Worm (Caenorhabditis elegans) whole organism, L2 larva: ENCODE measurements around the gene srz-64.

Experiments used
- C34F6.9 ChIP-seq: fragments of 150-350 bp; optimal IDR thresholded peaks from 2 replicates; lab custom pipeline; 2014; ENCODE audit warnings: missing biosample characterization, missing genetic modification characterization
- F13H6.1 ChIP-seq: sonication (generic microtip); optimal IDR thresholded peaks from 2 replicates; lab custom pipeline; 2016; ENCODE audit warnings: missing genetic modification characterization, missing compliant biosample characterization
- R02D3.7 ChIP-seq: fragments of 150-350 bp; optimal IDR thresholded peaks from 2 replicates; lab custom pipeline; 2014; ENCODE audit warnings: missing biosample characterization, missing genetic modification characterization
- Y55F3AM.14 ChIP-seq: fragments of 200-800 bp; sonication (Bioruptor generic); optimal IDR thresholded peaks from 2 replicates; lab custom pipeline; 2018; ENCODE audit warnings: mild to moderate bottlenecking, missing genetic modification characterization, missing compliant biosample characterization
- ZK546.5 ChIP-seq: sonication (generic microtip); optimal IDR thresholded peaks from 2 replicates; lab custom pipeline; 2017; ENCODE audit warnings: missing biosample characterization, missing genetic modification characterization
- alr-1 ChIP-seq: fragments of 150-350 bp; optimal IDR thresholded peaks from 2 replicates; lab custom pipeline; 2014; ENCODE audit warnings: missing biosample characterization, missing genetic modification characterization
- aly-2 ChIP-seq: fragments of 150-350 bp; optimal IDR thresholded peaks from 2 replicates; lab custom pipeline; 2014; ENCODE audit warnings: missing biosample characterization, missing genetic modification characterization
- ama-1 ChIP-seq: fragments of 150-350 bp; optimal IDR thresholded peaks from 2 replicates; lab custom pipeline; 2018; ENCODE audit warnings: inconsistent platforms
- blmp-1 ChIP-seq: sonication (generic microtip); optimal IDR thresholded peaks from 2 replicates; lab custom pipeline; 2017; ENCODE audit warnings: missing genetic modification characterization, mild to moderate bottlenecking, missing compliant biosample characterization, antibody characterized with exemption, moderate library complexity; ENCODE audit not compliant: insufficient read depth
- ceh-16 ChIP-seq: fragments of 150-350 bp; optimal IDR thresholded peaks from 2 replicates; lab custom pipeline; 2014; ENCODE audit warnings: missing biosample characterization, missing genetic modification characterization
- ceh-82 ChIP-seq: fragments of 150-350 bp; optimal IDR thresholded peaks from 2 replicates; lab custom pipeline; 2014; ENCODE audit warnings: missing biosample characterization, missing genetic modification characterization
- crh-2 ChIP-seq: sonication (generic microtip); optimal IDR thresholded peaks from 2 replicates; lab custom pipeline; 2017; ENCODE audit warnings: missing biosample characterization, missing genetic modification characterization
- dmd-4 ChIP-seq: sonication (generic microtip); optimal IDR thresholded peaks from 2 replicates; lab custom pipeline; 2017; ENCODE audit warnings: missing biosample characterization, missing genetic modification characterization
- egl-27 ChIP-seq: sonication (generic microtip); optimal IDR thresholded peaks from 3 replicates; lab custom pipeline; 2017; ENCODE audit warnings: missing biosample characterization, missing genetic modification reagents, missing genetic modification characterization
- elt-1 ChIP-seq: fragments of 150-350 bp; optimal IDR thresholded peaks from 2 replicates; lab custom pipeline; 2014; ENCODE audit warnings: missing biosample characterization, missing genetic modification characterization
- elt-3 ChIP-seq: sonication (generic microtip); optimal IDR thresholded peaks from 2 replicates; lab custom pipeline; 2017; ENCODE audit warnings: missing biosample characterization, missing genetic modification characterization
- fos-1 ChIP-seq: fragments of 150-350 bp; optimal IDR thresholded peaks from 2 replicates; lab custom pipeline; 2014; ENCODE audit warnings: missing biosample characterization, missing genetic modification characterization
- gmeb-1 ChIP-seq: fragments of 150-350 bp; optimal IDR thresholded peaks from 2 replicates; lab custom pipeline; 2014; ENCODE audit warnings: missing biosample characterization, missing genetic modification characterization
- lin-11 ChIP-seq: fragments of 150-350 bp; sonication (generic microtip); optimal IDR thresholded peaks from 2 replicates; lab custom pipeline; 2014; ENCODE audit warnings: missing biosample characterization, missing genetic modification characterization, inconsistent platforms, mixed read lengths
- lin-13 ChIP-seq: fragments of 150-350 bp; optimal IDR thresholded peaks from 2 replicates; lab custom pipeline; 2014; ENCODE audit warnings: missing biosample characterization, missing genetic modification reagents, missing genetic modification characterization
- lin-39 ChIP-seq: fragments of 150-350 bp; optimal IDR thresholded peaks from 2 replicates; lab custom pipeline; 2014; ENCODE audit warnings: missing biosample characterization, missing genetic modification reagents, missing genetic modification characterization
- lsy-2 ChIP-seq, 2 experiments: fragments of 150-350 bp in 1 of 2; sonication (generic microtip) in 1 of 2; optimal IDR thresholded peaks; 2 replicates each; lab custom pipeline; 2014 to 2017; ENCODE audit warnings: missing biosample characterization in 2 of 2, missing genetic modification characterization in 2 of 2
- mab-5 ChIP-seq: fragments of 150-350 bp; optimal IDR thresholded peaks from 2 replicates; lab custom pipeline; 2014; ENCODE audit warnings: missing biosample characterization, missing genetic modification characterization
- mbf-1 ChIP-seq: sonication (generic microtip); optimal IDR thresholded peaks from 2 replicates; lab custom pipeline; 2017; ENCODE audit warnings: missing biosample characterization, missing genetic modification characterization
- mdl-1 ChIP-seq, 2 experiments: fragments of 150-350 bp in 1 of 2; sonication (generic microtip) in 1 of 2; optimal IDR thresholded peaks; 2 replicates each; lab custom pipeline; 2017; ENCODE audit warnings: missing biosample characterization in 2 of 2, missing genetic modification characterization in 2 of 2
- nhr-10 ChIP-seq: sonication (generic microtip); optimal IDR thresholded peaks from 2 replicates; lab custom pipeline; 2017; ENCODE audit warnings: missing biosample characterization, missing genetic modification characterization
- nhr-11 ChIP-seq: fragments of 150-350 bp; optimal IDR thresholded peaks from 2 replicates; lab custom pipeline; 2014; ENCODE audit warnings: missing biosample characterization, missing genetic modification characterization
- nhr-12 ChIP-seq: fragments of 150-350 bp; optimal IDR thresholded peaks from 2 replicates; lab custom pipeline; 2014; ENCODE audit warnings: missing biosample characterization, missing genetic modification characterization
- nhr-129 ChIP-seq: fragments of 150-350 bp; optimal IDR thresholded peaks from 2 replicates; lab custom pipeline; 2014; ENCODE audit warnings: missing biosample characterization, missing genetic modification characterization
- nhr-21 ChIP-seq: fragments of 150-350 bp; optimal IDR thresholded peaks from 2 replicates; lab custom pipeline; 2014; ENCODE audit warnings: missing biosample characterization, missing genetic modification characterization
- nhr-23 ChIP-seq: fragments of 150-350 bp; optimal IDR thresholded peaks from 2 replicates; lab custom pipeline; 2014; ENCODE audit warnings: missing biosample characterization, missing genetic modification reagents, missing genetic modification characterization
- nhr-237 ChIP-seq: fragments of 150-350 bp; optimal IDR thresholded peaks from 2 replicates; lab custom pipeline; 2014; ENCODE audit warnings: missing biosample characterization, missing genetic modification characterization
- nhr-25 ChIP-seq: fragments of 150-350 bp; sonication (generic microtip); optimal IDR thresholded peaks from 3 replicates; lab custom pipeline; 2014; ENCODE audit warnings: missing biosample characterization, missing genetic modification characterization
- nhr-6 ChIP-seq: fragments of 150-350 bp; optimal IDR thresholded peaks from 2 replicates; lab custom pipeline; 2014; ENCODE audit warnings: missing biosample characterization, missing genetic modification characterization
- nhr-77 ChIP-seq: fragments of 150-350 bp; optimal IDR thresholded peaks from 2 replicates; lab custom pipeline; 2014; ENCODE audit warnings: missing biosample characterization, missing genetic modification characterization
- peb-1 ChIP-seq: fragments of 150-350 bp; optimal IDR thresholded peaks from 2 replicates; lab custom pipeline; 2014; ENCODE audit warnings: missing biosample characterization, missing genetic modification characterization
- sem-4 ChIP-seq: fragments of 150-350 bp; optimal IDR thresholded peaks from 2 replicates; lab custom pipeline; 2014; ENCODE audit warnings: missing biosample characterization, missing genetic modification reagents, missing genetic modification characterization
- skn-1 ChIP-seq: sonication (generic microtip); optimal IDR thresholded peaks from 2 replicates; lab custom pipeline; 2017; ENCODE audit warnings: missing biosample characterization, missing genetic modification characterization
- sma-3 ChIP-seq: sonication (generic microtip); optimal IDR thresholded peaks from 2 replicates; lab custom pipeline; 2016; ENCODE audit warnings: missing genetic modification reagents, missing genetic modification characterization, missing compliant biosample characterization
- sma-9 ChIP-seq, 2 experiments: fragments of 150-350 bp in 1 of 2; sonication (generic microtip) in 1 of 2; optimal IDR thresholded peaks; 2 replicates each; lab custom pipeline; 2014 to 2016; ENCODE audit warnings: missing genetic modification characterization in 2 of 2, mild to moderate bottlenecking in 1 of 2, missing biosample characterization in 1 of 2, missing compliant biosample characterization in 1 of 2, missing genetic modification reagents in 1 of 2, moderate library complexity in 1 of 2
- snpc-4 ChIP-seq: fragments of 150-350 bp; optimal IDR thresholded peaks from 2 replicates; lab custom pipeline; 2014; ENCODE audit warnings: missing biosample characterization, missing genetic modification characterization
- unc-39 ChIP-seq: fragments of 150-350 bp; optimal IDR thresholded peaks from 2 replicates; lab custom pipeline; 2014; ENCODE audit warnings: missing biosample characterization, missing genetic modification characterization
- unc-55 ChIP-seq: fragments of 150-350 bp; sonication (generic microtip); optimal IDR thresholded peaks from 3 replicates; lab custom pipeline; 2014; ENCODE audit warnings: missing biosample characterization, missing genetic modification reagents, missing genetic modification characterization
- unc-62 ChIP-seq: fragments of 150-350 bp; optimal IDR thresholded peaks from 2 replicates; lab custom pipeline; 2014; ENCODE audit warnings: missing biosample characterization, missing genetic modification reagents, missing genetic modification characterization
- zag-1 ChIP-seq: fragments of 150-350 bp; optimal IDR thresholded peaks from 2 replicates; lab custom pipeline; 2014; ENCODE audit warnings: missing biosample characterization, missing genetic modification characterization
- ztf-1 ChIP-seq: fragments of 200-800 bp; sonication (Bioruptor generic); conservative IDR thresholded peaks from 2 replicates; pipeline ENCODE4 v1.3.6; 2022; ENCODE audit warnings: missing genetic modification characterization, missing compliant biosample characterization
- ztf-11 ChIP-seq: sonication (generic microtip); optimal IDR thresholded peaks from 2 replicates; lab custom pipeline; 2017; ENCODE audit warnings: missing biosample characterization, missing genetic modification characterization
- ztf-4 ChIP-seq: fragments of 150-350 bp; optimal IDR thresholded peaks from 2 replicates; lab custom pipeline; 2014; ENCODE audit warnings: missing biosample characterization, missing genetic modification characterization

The srz-64 gene

DNA sequence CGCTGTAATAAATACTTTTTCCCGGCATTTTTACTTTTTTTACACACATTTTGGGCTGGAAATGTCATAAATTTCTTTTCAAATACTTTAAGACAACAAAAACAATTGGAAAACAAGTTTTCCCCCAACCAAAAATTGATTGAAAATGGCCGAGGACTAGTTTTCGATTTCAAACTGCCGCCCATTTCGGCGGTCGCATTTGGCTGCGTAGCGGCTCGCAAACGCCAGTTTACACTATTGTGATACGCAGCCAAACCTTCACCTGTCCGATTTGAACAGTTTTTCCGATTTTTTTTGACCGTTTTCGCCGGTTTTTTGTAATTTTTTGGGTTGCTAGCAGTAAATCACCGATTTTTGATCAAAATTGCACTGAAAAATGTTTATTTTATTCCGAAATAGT, 27.4 kb upstream of the srz-64 start:
- TF ChIP-seq nhr-6 (tag; lab: Kevin White, UChicago) (peak; percentile 89), egl-27 (tag; lab: Kevin White, UChicago) (peak; percentile 88), elt-3 (tag; lab: Kevin White, UChicago) (no peak), skn-1 (tag; lab: Kevin White, UChicago) (peak; percentile 73), aly-2 (no peak), nhr-77 (peak; percentile 70), dmd-4 (tag; lab: Kevin White, UChicago) (peak; percentile 17), nhr-10 (tag; lab: Kevin White, UChicago) (peak; percentile 81), lin-39 (tag; lab: Kevin White, UChicago) (no peak), zag-1 (tag; lab: Kevin White, UChicago) (peak; percentile 88), nhr-12 (tag; lab: Kevin White, UChicago) (peak; percentile 5), sma-9 (GFP tag; optimal IDR thresholded peaks at IDR 0.05; lab: Kevin White, UChicago) (peak; percentile 95), sma-9 (tag; optimal IDR thresholded peaks at IDR 0.05; lab: Kevin White, UChicago) (no peak), lin-13 (GFP tag; lab: Kevin White, UChicago) (peak; percentile 96), nhr-129 (tag; lab: Kevin White, UChicago) (peak; percentile 92), mdl-1 (tag; optimal IDR thresholded peaks at IDR 0.05; lab: Kevin White, UChicago) (peak in 1 of 2 experiments; percentile 55), lin-11 (tag; lab: Kevin White, UChicago) (peak; percentile 95), unc-55 (GFP tag; lab: Kevin White, UChicago) (peak; percentile 98), nhr-23 (tag; lab: Kevin White, UChicago) (no peak), nhr-11 (tag; lab: Kevin White, UChicago) (no peak), R02D3.7 (tag; lab: Kevin White, UChicago) (peak; percentile 48), ama-1 (lab: Kevin White, UChicago) (peak; percentile 73), crh-2 (peak; percentile 98), C34F6.9 (peak; percentile 95), elt-1 (tag; lab: Kevin White, UChicago) (peak; percentile 5), blmp-1 (tag; lab: Kevin White, UChicago) (peak; percentile 86), alr-1 (tag; lab: Kevin White, UChicago) (no peak), peb-1 (tag; lab: Kevin White, UChicago) (no peak), Y55F3AM.14 (GFP tag; lab: Kevin White, UChicago) (peak; percentile 91), nhr-25 (tag; lab: Kevin White, UChicago) (peak; percentile 98), ceh-16 (peak; percentile 89), ztf-4 (tag; lab: Kevin White, UChicago) (peak; percentile 78), mbf-1 (peak; percentile 47), unc-62 (GFP tag; lab: Kevin White, UChicago) (peak; percentile 46), gmeb-1 (tag; lab: Kevin White, UChicago) (peak; percentile 99), nhr-21 (tag; lab: Kevin White, UChicago) (peak; percentile 95), ceh-82 (tag; lab: Kevin White, UChicago) (peak; percentile 76), sem-4 (tag; lab: Kevin White, UChicago) (peak; percentile 92), ZK546.5 (tag; lab: Kevin White, UChicago) (peak; percentile 98), snpc-4 (tag; lab: Kevin White, UChicago) (peak; percentile 79), sma-3 (GFP tag; lab: Kevin White, UChicago) (peak; percentile 98), ztf-11 (tag; lab: Kevin White, UChicago) (no peak), nhr-237 (tag; lab: Kevin White, UChicago) (peak; percentile 62), lsy-2 (tag; optimal IDR thresholded peaks at IDR 0.05; lab: Kevin White, UChicago) (peak; percentile 91 to 97), ztf-1 (GFP tag; lab: Robert Waterston, UW) (no peak), fos-1 (tag; lab: Kevin White, UChicago) (peak; percentile 72), F13H6.1 (tag; lab: Kevin White, UChicago) (peak; percentile 97), unc-39 (no peak), mab-5 (peak; percentile 92)
